Fruit fly (Drosophila melanogaster): ENCODE results near the gene CG34007.
A peak's percentile ranks its signal among the peaks of the same experiment; 100 is the strongest.

The CG34007 gene

dm6 chr2L:20464385-20464784 is 30.4 kb upstream of the CG34007 start (continued):
- TF ChIP-seq Hr51 (GFP tag; optimal IDR thresholded peaks at IDR 0.05) (peak in 1 of 2 experiments; percentile 35), Ssrp (tag; optimal IDR thresholded peaks at IDR 0.05) (peak; percentile 9), CG4282 (GFP tag; optimal IDR thresholded peaks at IDR 0.05) (no peak), CG15269 (tag; optimal IDR thresholded peaks at IDR 0.05) (peak; percentile 33), en (GFP tag; optimal IDR thresholded peaks at IDR 0.05) (no peak), Hand (GFP tag; optimal IDR thresholded peaks at IDR 0.05) (no peak), dmrt11E (tag; optimal IDR thresholded peaks at IDR 0.05) (peak; percentile 36), Neu2 (GFP tag; optimal IDR thresholded peaks at IDR 0.05; ENCODE audit: borderline replicate concordance) (no peak), CG32772 (GFP tag; IDR thresholded peaks at IDR 0.05) (0 out of 2 replicates have a peak, but pooled peaks have one; percentile 5), da (GFP tag; optimal IDR thresholded peaks at IDR 0.05) (no peak), CG10565 (GFP tag; optimal IDR thresholded peaks at IDR 0.05) (no peak), h (optimal IDR thresholded peaks at IDR 0.05) (no peak), ase (GFP tag; IDR thresholded peaks at IDR 0.05) (no peak), chinmo (GFP tag; IDR thresholded peaks at IDR 0.05; ENCODE audit: partially characterized antibody) (0 out of 4 replicates have a peak, but pooled peaks have one; percentile 19), CG12942 (GFP tag; optimal IDR thresholded peaks at IDR 0.05) (no peak), CG4360 (GFP tag; IDR thresholded peaks at IDR 0.05) (no peak), gsb (GFP tag; IDR thresholded peaks at IDR 0.05) (0 out of 2 replicates have a peak, but pooled peaks have one; percentile 9), Mes4 (GFP tag; optimal IDR thresholded peaks at IDR 0.05) (no peak), psq (GFP tag; optimal IDR thresholded peaks at IDR 0.05) (no peak), odd (GFP tag; optimal IDR thresholded peaks at IDR 0.05) (no peak), CG1602 (GFP tag; optimal IDR thresholded peaks at IDR 0.05) (no peak), Bdp1 (GFP tag; optimal IDR thresholded peaks at IDR 0.05) (no peak), CG13296 (GFP tag; optimal IDR thresholded peaks at IDR 0.05) (peak; percentile 23), CG17385 (GFP tag; optimal IDR thresholded peaks at IDR 0.05) (peak; percentile 26), ATbp (GFP tag; optimal IDR thresholded peaks at IDR 0.05) (peak; percentile 6), sc (optimal IDR thresholded peaks at IDR 0.05) (no peak), sc (GFP tag; optimal IDR thresholded peaks at IDR 0.05) (peak; percentile 18), MESR4 (GFP tag; optimal IDR thresholded peaks at IDR 0.05) (no peak), salm (tag; optimal IDR thresholded peaks at IDR 0.05) (no peak), wdn (GFP tag; IDR thresholded peaks at IDR 0.05) (no peak), tap (tag; optimal IDR thresholded peaks at IDR 0.05) (peak; percentile 7), CG12155 (GFP tag; optimal IDR thresholded peaks at IDR 0.05) (no peak), ara (GFP tag; IDR thresholded peaks at IDR 0.05) (no peak), CG6683 (GFP tag; optimal IDR thresholded peaks at IDR 0.05) (no peak), CG7839 (tag; optimal IDR thresholded peaks at IDR 0.05) (peak; percentile 43), CG4854 (GFP tag; optimal IDR thresholded peaks at IDR 0.05) (no peak), Nf-YC (tag; optimal IDR thresholded peaks at IDR 0.05) (no peak), Bgb (GFP tag; IDR thresholded peaks at IDR 0.05; ENCODE audit: partially characterized antibody) (peak; percentile 81), CG31388 (GFP tag; optimal IDR thresholded peaks at IDR 0.05) (no peak), pnt (GFP tag; optimal IDR thresholded peaks at IDR 0.05) (no peak), CG1233 (GFP tag; optimal IDR thresholded peaks at IDR 0.05) (peak; percentile 31), ash1 (GFP tag; optimal IDR thresholded peaks at IDR 0.05) (no peak), br (optimal IDR thresholded peaks at IDR 0.05) (no peak), gro (GFP tag; optimal IDR thresholded peaks at IDR 0.05) (no peak), CG3407 (GFP tag; optimal IDR thresholded peaks at IDR 0.05) (no peak), CG4424 (GFP tag; optimal IDR thresholded peaks at IDR 0.05) (peak; percentile 49), CG34376 (GFP tag; optimal IDR thresholded peaks at IDR 0.05) (no peak), CG6854 (GFP tag; optimal IDR thresholded peaks at IDR 0.05) (no peak), tna (GFP tag; IDR thresholded peaks at IDR 0.05; ENCODE audit: partially characterized antibody) (no peak), CG8478 (optimal IDR thresholded peaks at IDR 0.05) (no peak), Ets65A (GFP tag) (peak; percentile 69), lbe (GFP tag; optimal IDR thresholded peaks at IDR 0.05) (no peak), CG11456 (GFP tag; IDR thresholded peaks at IDR 0.05) (no peak)

Measured in whole organism, embryonic.